Fruit fly (Drosophila melanogaster): Measurements from ENCODE around the gene CG6041.

dm6 chrX:5923124-5923523 lies 24.8 kb upstream of the CG6041 start:
- peak; percentile 80 for TF ChIP-seq Smox (GFP tag; optimal IDR thresholded peaks at IDR 0.05)
- peak; percentile 47 for TF ChIP-seq Eip93F (GFP tag; optimal IDR thresholded peaks at IDR 0.05)
- peak; percentile 53; the same call in 2 of the 3 replicates for TF ChIP-seq CG8119 (GFP tag; IDR thresholded peaks at IDR 0.05)
- peak; percentile 12 for TF ChIP-seq CG9139 (GFP tag; optimal IDR thresholded peaks at IDR 0.05)
- TF ChIP-seq Hr39 (GFP tag; optimal IDR thresholded peaks at IDR 0.05) = peak; percentile 84
- no peak for TF ChIP-seq CG11294 (GFP tag; IDR thresholded peaks at IDR 0.05)
- peak; percentile 4 for TF ChIP-seq Lpt (GFP tag; optimal IDR thresholded peaks at IDR 0.05)

All from whole organism, prepupa.